Worm (Caenorhabditis elegans) whole organism, L4 larva: ENCODE data around the gene nspc-16.

Source experiments
- F10B5.3 ChIP-seq: sonication (generic microtip); optimal IDR thresholded peaks from 2 replicates; lab custom pipeline; 2016; ENCODE audit warnings: mild to moderate bottlenecking, missing genetic modification characterization, missing compliant biosample characterization
- F26F4.8 ChIP-seq: fragments of 200-800 bp; sonication (Bioruptor generic); conservative IDR thresholded peaks from 2 replicates; pipeline ENCODE4 v1.3.6; 2022; ENCODE audit warnings: missing genetic modification characterization, missing compliant biosample characterization
- F37D6.2 ChIP-seq: sonication (generic microtip); optimal IDR thresholded peaks from 2 replicates; lab custom pipeline; 2016; ENCODE audit warnings: mild to moderate bottlenecking, missing genetic modification characterization, missing compliant biosample characterization
- F44E2.7 ChIP-seq: fragments of 200-800 bp; sonication (Bioruptor generic); IDR thresholded peaks from 2 replicates; pipeline ENCODE4 v2.1.2; 2022; ENCODE audit warnings: missing genetic modification characterization, missing compliant biosample characterization
- F49E8.2 ChIP-seq: sonication (generic microtip); optimal IDR thresholded peaks from 2 replicates; lab custom pipeline; 2016; ENCODE audit warnings: missing compliant biosample characterization, mild to moderate bottlenecking, missing genetic modification characterization, borderline replicate concordance
- T20F7.1 ChIP-seq: fragments of 200-800 bp; sonication (Bioruptor generic); optimal IDR thresholded peaks from 2 replicates; lab custom pipeline; 2018; ENCODE audit warnings: mild to moderate bottlenecking, missing genetic modification characterization, missing compliant biosample characterization
- Y5F2A.4 ChIP-seq: fragments of 200-800 bp; sonication (Bioruptor generic); optimal IDR thresholded peaks from 2 replicates; lab custom pipeline; 2018; ENCODE audit warnings: mild to moderate bottlenecking, missing genetic modification characterization, missing compliant biosample characterization
- Y75B8A.6 ChIP-seq: fragments of 200-800 bp; sonication (Bioruptor generic); IDR thresholded peaks from 2 replicates; pipeline ENCODE4 v1.3.6; 2022; ENCODE audit warnings: missing genetic modification reagents, missing genetic modification characterization, missing compliant biosample characterization
- ZK546.5 ChIP-seq, 2 experiments: sonication (generic microtip); optimal IDR thresholded peaks; 2 replicates each; lab custom pipeline; 2017; ENCODE audit warnings: missing biosample characterization in 2 of 2, missing genetic modification characterization in 2 of 2
- aha-1 ChIP-seq: fragments of 150-350 bp; peaks from one replicate; lab custom pipeline; 2014; ENCODE audit warnings: missing biosample characterization, missing genetic modification characterization
- ama-1 ChIP-seq: fragments of 150-350 bp; optimal IDR thresholded peaks from 2 replicates; lab custom pipeline; 2014; ENCODE audit warnings: inconsistent platforms, mixed read lengths
- arid-1 ChIP-seq: fragments of 200-800 bp; sonication (Bioruptor generic); conservative IDR thresholded peaks from 2 replicates; pipeline ENCODE4 v1.3.6; 2022; ENCODE audit warnings: missing genetic modification reagents, missing genetic modification characterization, missing compliant biosample characterization
- ceh-20 ChIP-seq: fragments of 200-800 bp; sonication (Bioruptor generic); IDR thresholded peaks from 2 replicates; pipeline ENCODE4 v1.3.6; 2022; ENCODE audit warnings: missing genetic modification reagents, missing genetic modification characterization, missing compliant biosample characterization
- ceh-28 ChIP-seq: fragments of 150-350 bp; optimal IDR thresholded peaks from 2 replicates; lab custom pipeline; 2014; ENCODE audit warnings: missing biosample characterization, missing genetic modification reagents, missing genetic modification characterization
- ceh-44 ChIP-seq: fragments of 200-800 bp; sonication (Bioruptor generic); IDR thresholded peaks from 2 replicates; pipeline ENCODE4 v1.3.6; 2022; ENCODE audit warnings: missing genetic modification reagents, missing genetic modification characterization, missing compliant biosample characterization
- ceh-62 ChIP-seq: sonication (generic microtip); optimal IDR thresholded peaks from 2 replicates; lab custom pipeline; 2017; ENCODE audit warnings: missing biosample characterization, missing genetic modification characterization
- dmd-8 ChIP-seq: fragments of 200-800 bp; sonication (Bioruptor generic); IDR thresholded peaks from 2 replicates; pipeline ENCODE4 v1.3.6; 2022; ENCODE audit warnings: missing genetic modification characterization, missing compliant biosample characterization
- dmd-9 ChIP-seq: fragments of 200-800 bp; sonication (Bioruptor generic); IDR thresholded peaks from 2 replicates; pipeline ENCODE4 v1.3.6; 2022; ENCODE audit warnings: missing genetic modification reagents, missing genetic modification characterization, missing compliant biosample characterization
- egl-27 ChIP-seq: sonication (generic microtip); optimal IDR thresholded peaks from 3 replicates; lab custom pipeline; 2017; ENCODE audit warnings: missing biosample characterization, missing genetic modification reagents, missing genetic modification characterization
- fos-1 ChIP-seq: fragments of 150-350 bp; optimal IDR thresholded peaks from 2 replicates; lab custom pipeline; 2014; ENCODE audit warnings: missing biosample characterization, missing genetic modification characterization
- hif-1 ChIP-seq, 2 experiments: sonication (generic microtip); optimal IDR thresholded peaks; 2 replicates each; lab custom pipeline; 2016 to 2017; ENCODE audit warnings: missing compliant biosample characterization in 2 of 2, missing genetic modification characterization in 2 of 2, missing genetic modification reagents in 2 of 2, missing genotype in 2 of 2, mild to moderate bottlenecking in 1 of 2
- hlh-30 ChIP-seq: sonication (generic microtip); optimal IDR thresholded peaks from 2 replicates; lab custom pipeline; 2017; ENCODE audit warnings: antibody characterized with exemption, mild to moderate bottlenecking, missing genetic modification characterization, missing compliant biosample characterization; ENCODE audit not compliant: insufficient read depth
- hmg-1.1 ChIP-seq: fragments of 200-800 bp; sonication (Bioruptor generic); IDR thresholded peaks from 2 replicates; pipeline ENCODE4 v1.3.6; 2022; ENCODE audit warnings: missing genetic modification reagents, missing genetic modification characterization, missing compliant biosample characterization
- jun-1 ChIP-seq: fragments of 150-350 bp; optimal IDR thresholded peaks from 2 replicates; lab custom pipeline; 2014; ENCODE audit warnings: missing biosample characterization, missing genetic modification reagents, missing genetic modification characterization
- lim-7 ChIP-seq: fragments of 200-800 bp; sonication (Bioruptor generic); IDR thresholded peaks from 2 replicates; pipeline ENCODE4 v1.3.6; 2022; ENCODE audit warnings: missing genetic modification characterization, missing compliant biosample characterization
- lin-1 ChIP-seq: fragments of 200-800 bp; sonication (Bioruptor generic); IDR thresholded peaks from 2 replicates; pipeline ENCODE4 v1.3.6; 2022; ENCODE audit warnings: missing genetic modification reagents, missing genetic modification characterization, missing compliant biosample characterization
- lin-38 ChIP-seq: fragments of 200-800 bp; sonication (Bioruptor generic); IDR thresholded peaks from 2 replicates; pipeline ENCODE4 v1.3.6; 2022; ENCODE audit warnings: missing genetic modification reagents, missing genetic modification characterization, missing compliant biosample characterization
- lsy-2 ChIP-seq, 2 experiments: fragments of 150-350 bp in 1 of 2; sonication (generic microtip) in 1 of 2; optimal IDR thresholded peaks; 2 replicates each; lab custom pipeline; 2014 to 2017; ENCODE audit warnings: missing biosample characterization in 2 of 2, missing genetic modification characterization in 2 of 2
- madf-9 ChIP-seq: fragments of 200-800 bp; sonication (Bioruptor generic); conservative IDR thresholded peaks from 2 replicates; pipeline ENCODE4 v1.3.6; 2022; ENCODE audit warnings: missing genetic modification reagents, missing genetic modification characterization, missing compliant biosample characterization
- mep-1 ChIP-seq: fragments of 150-350 bp; sonication (generic microtip); optimal IDR thresholded peaks from 3 replicates; lab custom pipeline; 2014; ENCODE audit warnings: missing biosample characterization, missing genetic modification characterization
- mes-2 ChIP-seq: sonication (generic microtip); optimal IDR thresholded peaks from 2 replicates; lab custom pipeline; 2016; ENCODE audit warnings: missing genotype, mild to moderate bottlenecking, missing genetic modification characterization, missing compliant biosample characterization; ENCODE audit not compliant: poor library complexity, severe bottlenecking
- mxl-2 ChIP-seq: fragments of 200-800 bp; sonication (Bioruptor generic); conservative IDR thresholded peaks from 2 replicates; pipeline ENCODE4 v1.3.6; 2022; ENCODE audit warnings: missing genetic modification reagents, missing genetic modification characterization, missing compliant biosample characterization
- nhr-237 ChIP-seq: sonication (generic microtip); optimal IDR thresholded peaks from 2 replicates; lab custom pipeline; 2017; ENCODE audit warnings: missing biosample characterization, missing genetic modification characterization
- nhr-25 ChIP-seq: sonication (generic microtip); optimal IDR thresholded peaks from 2 replicates; lab custom pipeline; 2017; ENCODE audit warnings: missing genetic modification characterization, mild to moderate bottlenecking, missing compliant biosample characterization, antibody characterized with exemption, moderate library complexity, borderline replicate concordance; ENCODE audit not compliant: insufficient read depth
- nhr-41 ChIP-seq: fragments of 200-800 bp; sonication (Bioruptor generic); IDR thresholded peaks from 2 replicates; pipeline ENCODE4 v1.3.6; 2022; ENCODE audit warnings: missing genetic modification reagents, missing genetic modification characterization, missing compliant biosample characterization
- nhr-48 ChIP-seq: sonication (generic microtip); optimal IDR thresholded peaks from 2 replicates; lab custom pipeline; 2016; ENCODE audit warnings: mild to moderate bottlenecking, missing genetic modification characterization, missing compliant biosample characterization
- nhr-76 ChIP-seq: fragments of 150-350 bp; optimal IDR thresholded peaks from 2 replicates; lab custom pipeline; 2014; ENCODE audit warnings: missing biosample characterization, missing genetic modification characterization
- php-3 ChIP-seq: fragments of 200-800 bp; sonication (Bioruptor generic); IDR thresholded peaks from 2 replicates; pipeline ENCODE4 v1.3.6; 2022; ENCODE audit warnings: missing genetic modification reagents, missing genetic modification characterization, missing compliant biosample characterization
- pqm-1 ChIP-seq: sonication (generic microtip); optimal IDR thresholded peaks from 2 replicates; lab custom pipeline; 2017; ENCODE audit warnings: missing biosample characterization, missing genetic modification characterization
- rbr-2 ChIP-seq: sonication (generic microtip); optimal IDR thresholded peaks from 2 replicates; lab custom pipeline; 2016; ENCODE audit warnings: missing genotype, missing genetic modification characterization, missing compliant biosample characterization
- sdz-12 ChIP-seq: fragments of 200-800 bp; sonication (Bioruptor generic); optimal IDR thresholded peaks from 2 replicates; lab custom pipeline; 2018; ENCODE audit warnings: mild to moderate bottlenecking, missing genetic modification characterization, missing compliant biosample characterization
- snpc-4 ChIP-seq: fragments of 150-350 bp; optimal IDR thresholded peaks from 2 replicates; lab custom pipeline; 2014; ENCODE audit warnings: missing biosample characterization, missing genetic modification characterization
- spr-1 ChIP-seq: sonication (generic microtip); optimal IDR thresholded peaks from 2 replicates; lab custom pipeline; 2016; ENCODE audit warnings: mild to moderate bottlenecking, missing genetic modification characterization, missing compliant biosample characterization
- spr-3 ChIP-seq: fragments of 200-800 bp; sonication (Bioruptor generic); optimal IDR thresholded peaks from 2 replicates; lab custom pipeline; 2018; ENCODE audit warnings: mild to moderate bottlenecking, missing genetic modification characterization, missing compliant biosample characterization
- tra-1 ChIP-seq: fragments of 200-800 bp; sonication (Bioruptor generic); IDR thresholded peaks from 2 replicates; pipeline ENCODE4 v1.3.6; 2022; ENCODE audit warnings: missing genetic modification reagents, missing genetic modification characterization, missing compliant biosample characterization
- unc-62 ChIP-seq, 3 experiments: fragments of 150-350 bp in 1 of 3; sonication (generic microtip); optimal IDR thresholded peaks in 2 of 3; peaks in 1 of 3; 1 replicate in 1 of 3; 2 replicates in 2 of 3; lab custom pipeline; 2014 to 2017; ENCODE audit warnings: missing biosample characterization in 3 of 3, missing genetic modification characterization in 3 of 3, missing genetic modification reagents in 3 of 3, missing genotype in 1 of 3
- vab-7 ChIP-seq: fragments of 200-800 bp; sonication (Bioruptor generic); IDR thresholded peaks from 2 replicates; pipeline ENCODE4 v1.3.6; 2022; ENCODE audit warnings: missing genetic modification reagents, missing genetic modification characterization, missing compliant biosample characterization
- zfp-3 ChIP-seq: fragments of 200-800 bp; sonication (Bioruptor generic); conservative IDR thresholded peaks from 2 replicates; pipeline ENCODE4 v1.3.6; 2022; ENCODE audit warnings: missing genetic modification reagents, missing genetic modification characterization, missing compliant biosample characterization
- zip-2 ChIP-seq: fragments of 150-350 bp; optimal IDR thresholded peaks from 2 replicates; lab custom pipeline; 2014; ENCODE audit warnings: missing biosample characterization, missing genetic modification characterization
- ztf-11 ChIP-seq: fragments of 150-350 bp; optimal IDR thresholded peaks from 2 replicates; lab custom pipeline; 2014; ENCODE audit warnings: missing biosample characterization, missing genetic modification characterization

Gene nspc-16

ce11 chrX:14560297-14560680 lies 36.9 kb downstream of the nspc-16 start (continued):
- no peak for TF ChIP-seq snpc-4 (tag; lab: Kevin White, UChicago)
- TF ChIP-seq zfp-3 (GFP tag; lab: Robert Waterston, UW) = 0 out of 2 replicates have a peak, but pooled peaks have one; percentile 39
- TF ChIP-seq zip-2 (tag; lab: Kevin White, UChicago) = peak; percentile 55
- TF ChIP-seq sdz-12 = no peak
- peak; percentile 87 for TF ChIP-seq ceh-20 (GFP tag; lab: Robert Waterston, UW)
- TF ChIP-seq hif-1 (tag; optimal IDR thresholded peaks at IDR 0.05; lab: Kevin White, UChicago) = peak; percentile 34 to 92
- TF ChIP-seq pqm-1 (tag; lab: Kevin White, UChicago) = peak; percentile 71
- TF ChIP-seq egl-27 (tag; lab: Kevin White, UChicago) = peak; percentile 25
- TF ChIP-seq jun-1 (tag; lab: Kevin White, UChicago) = peak; percentile 71
- TF ChIP-seq nhr-48 (tag; lab: Kevin White, UChicago) = peak; percentile 95
- TF ChIP-seq spr-3 (GFP tag; lab: Kevin White, UChicago) = no peak
- peak; percentile 96 for TF ChIP-seq hlh-30 (tag; lab: Kevin White, UChicago)
- peak; percentile 74 for TF ChIP-seq nhr-76 (tag; lab: Kevin White, UChicago)
- TF ChIP-seq ceh-28 (tag; lab: Kevin White, UChicago) = no peak
- TF ChIP-seq lin-1 (GFP tag; lab: Robert Waterston, UW) = peak; percentile 92
- TF ChIP-seq F37D6.2 = peak; percentile 39
- no peak for TF ChIP-seq mxl-2 (GFP tag; lab: Robert Waterston, UW)
- TF ChIP-seq ceh-44 (GFP tag; lab: Robert Waterston, UW) = no peak
- peak; percentile 65 for TF ChIP-seq mes-2 (tag; lab: Kevin White, UChicago)
- no peak for TF ChIP-seq dmd-8 (GFP tag; lab: Robert Waterston, UW)
- TF ChIP-seq F26F4.8 (GFP tag; lab: Robert Waterston, UW) = no peak
- TF ChIP-seq ztf-11 (tag; lab: Kevin White, UChicago) = no peak
- TF ChIP-seq dmd-9 (GFP tag; lab: Robert Waterston, UW) = peak; percentile 43; the same call in 1 of the 2 replicates
- TF ChIP-seq lin-38 = peak; percentile 54
- peak; percentile 97 for TF ChIP-seq mep-1 (tag; lab: Kevin White, UChicago)
- no peak for TF ChIP-seq ama-1 (lab: Kevin White, UChicago)
- peak; percentile 72 for TF ChIP-seq nhr-237
- TF ChIP-seq tra-1 = peak; percentile 92
- peak; percentile 47 for TF ChIP-seq madf-9 (GFP tag; lab: Robert Waterston, UW)
- TF ChIP-seq hmg-1.1 (GFP tag; lab: Robert Waterston, UW) = peak; percentile 72
- TF ChIP-seq Y5F2A.4 (GFP tag; lab: Kevin White, UChicago) = no peak
- no peak for TF ChIP-seq F10B5.3
- peak; percentile 21 to 100 for TF ChIP-seq unc-62 (GFP tag; optimal IDR thresholded peaks at IDR 0.05 in 1 of 2; lab: Kevin White, UChicago)
- no peak for TF ChIP-seq unc-62 (tag; optimal IDR thresholded peaks at IDR 0.05; lab: Kevin White, UChicago)
- peak; percentile 75 to 79 for TF ChIP-seq lsy-2 (tag; optimal IDR thresholded peaks at IDR 0.05; lab: Kevin White, UChicago)
- peak; percentile 53; the same call in 1 of the 2 replicates for TF ChIP-seq vab-7 (GFP tag; lab: Robert Waterston, UW)
- TF ChIP-seq arid-1 (GFP tag; lab: Robert Waterston, UW) = peak; percentile 58; the same call in 1 of the 2 replicates
- no peak for TF ChIP-seq ZK546.5 (tag; optimal IDR thresholded peaks at IDR 0.05; lab: Kevin White, UChicago)
- no peak for TF ChIP-seq F49E8.2 (tag; lab: Kevin White, UChicago)
- TF ChIP-seq nhr-25 (tag; lab: Kevin White, UChicago) = peak; percentile 80
- peak; percentile 82 for TF ChIP-seq rbr-2 (tag; lab: Kevin White, UChicago)
- peak; percentile 73 for TF ChIP-seq fos-1
- peak; percentile 99 for TF ChIP-seq aha-1 (tag; lab: Kevin White, UChicago)
- peak; percentile 44; the same call in 1 of the 2 replicates for TF ChIP-seq nhr-41
- peak; percentile 63 for TF ChIP-seq spr-1
- no peak for TF ChIP-seq F44E2.7 (GFP tag; lab: Robert Waterston, UW)
- peak; percentile 76 for TF ChIP-seq T20F7.1 (GFP tag; lab: Kevin White, UChicago)
- TF ChIP-seq ceh-62 (tag; lab: Kevin White, UChicago) = no peak
- no peak for TF ChIP-seq lim-7 (GFP tag; lab: Robert Waterston, UW)
- TF ChIP-seq php-3 (GFP tag; lab: Robert Waterston, UW) = 0 out of 2 replicates have a peak, but pooled peaks have one; percentile 48
- no peak for TF ChIP-seq Y75B8A.6 (GFP tag; lab: Robert Waterston, UW)
